Fruit fly (Drosophila melanogaster) whole organism: ENCODE data around the gene put.
A peak's percentile ranks its signal among the peaks of the same experiment; 100 is the strongest.

Experiments used
- CG8478 ChIP-seq: fragments of >200 bp; optimal IDR thresholded peaks from 2 replicates; lab custom pipeline; 2018; ENCODE audit warnings: inconsistent platforms
- EcR ChIP-seq, 2 experiments: fragments of >200 bp; optimal IDR thresholded peaks; 2 replicates each; lab custom pipeline; 2017; ENCODE audit warnings: missing biosample characterization in 2 of 2, missing genetic modification characterization in 2 of 2, missing genetic modification reagents in 2 of 2
- psq ChIP-seq: fragments of >200 bp; optimal IDR thresholded peaks from 2 replicates; lab custom pipeline; 2017
- usp ChIP-seq: fragments of >200 bp; optimal IDR thresholded peaks from 2 replicates; lab custom pipeline; 2017; ENCODE audit warnings: missing biosample characterization, missing genetic modification characterization, mixed read lengths

- TF ChIP-seq psq (lab: Kevin White, UChicago) (peak; percentile 2), EcR (GFP tag; optimal IDR thresholded peaks at IDR 0.05; lab: Kevin White, UChicago) (no peak), CG8478 (lab: Kevin White, UChicago) (no peak), usp (GFP tag; lab: Kevin White, UChicago) (no peak)
Measured at dm6 chr3R:14649307-14650239, 24.1 kb upstream of the put start.
